Fruit fly (Drosophila melanogaster) whole organism, embryonic: ENCODE results near the gene CG8176.

Experiments
- BEAF-32 ChIP-seq: fragments of 200-800 bp; sonication (Bioruptor generic); optimal IDR thresholded peaks from 3 replicates; lab custom pipeline; 2017; ENCODE audit warnings: missing biosample characterization, missing genetic modification characterization, mild to moderate bottlenecking, moderate library complexity, missing genetic modification reagents
- BtbVII ChIP-seq: fragments of 200-800 bp; sonication (Bioruptor generic); optimal IDR thresholded peaks from 3 replicates; lab custom pipeline; 2017; ENCODE audit warnings: missing biosample characterization, mild to moderate bottlenecking, missing genetic modification characterization
- CG10209 ChIP-seq: fragments of 200-800 bp; sonication (Bioruptor generic); optimal IDR thresholded peaks from 3 replicates; lab custom pipeline; 2017; ENCODE audit warnings: missing biosample characterization, mild to moderate bottlenecking, missing genetic modification characterization, missing genetic modification reagents
- CG10654 ChIP-seq: fragments of 200-800 bp; sonication (Bioruptor generic); optimal IDR thresholded peaks from 2 replicates; lab custom pipeline; 2016; ENCODE audit warnings: missing biosample characterization, missing genetic modification characterization
- CG12659 ChIP-seq: fragments of 200-800 bp; sonication (Bioruptor generic); optimal IDR thresholded peaks from 3 replicates; lab custom pipeline; 2017; ENCODE audit warnings: mild to moderate bottlenecking, missing biosample characterization, missing genetic modification reagents, missing genetic modification characterization
- CG13287 ChIP-seq: fragments of 200-800 bp; sonication (Bioruptor generic); IDR thresholded peaks from 2 replicates; pipeline ENCODE4 v1.3.6; 2022; ENCODE audit warnings: missing biosample characterization, missing genetic modification characterization; ENCODE audit not compliant: partially characterized antibody
- CG14441 ChIP-seq: fragments of 200-800 bp; sonication (Bioruptor generic); IDR thresholded peaks from 2 replicates; pipeline ENCODE4 v1.3.6; 2022; ENCODE audit warnings: missing biosample characterization, missing genetic modification characterization
- CG2712 ChIP-seq: fragments of 200-800 bp; optimal IDR thresholded peaks from 3 replicates; lab custom pipeline; 2019; ENCODE audit warnings: missing biosample characterization, mild to moderate bottlenecking, missing genetic modification characterization, moderate library complexity
- CG30431 ChIP-seq: fragments of 200-800 bp; sonication (Bioruptor generic); optimal IDR thresholded peaks from 2 replicates; lab custom pipeline; 2017; ENCODE audit warnings: missing biosample characterization, missing genetic modification characterization
- CG31224 ChIP-seq: fragments of 200-800 bp; sonication (Bioruptor generic); IDR thresholded peaks from 2 replicates; pipeline ENCODE4 v1.3.6; 2022; ENCODE audit warnings: missing biosample characterization, missing genetic modification characterization
- CG3847 ChIP-seq: fragments of 200-800 bp; sonication (Bioruptor generic); IDR thresholded peaks from 2 replicates; pipeline ENCODE4 v1.3.6; 2022; ENCODE audit warnings: missing biosample characterization, missing genetic modification characterization
- CG5953 ChIP-seq: fragments of 200-800 bp; sonication (Bioruptor generic); IDR thresholded peaks from 2 replicates; pipeline ENCODE4 v1.3.6; 2022; ENCODE audit warnings: missing biosample characterization, missing genetic modification characterization
- CG6254 ChIP-seq: fragments of 200-800 bp; sonication (Bioruptor generic); optimal IDR thresholded peaks from 3 replicates; lab custom pipeline; 2017; ENCODE audit warnings: mild to moderate bottlenecking, missing biosample characterization, missing genetic modification reagents, missing genetic modification characterization
- CG7839 ChIP-seq: fragments of 200-800 bp; sonication (Bioruptor generic); optimal IDR thresholded peaks from 3 replicates; lab custom pipeline; 2018; ENCODE audit warnings: missing biosample characterization, mild to moderate bottlenecking, missing genetic modification characterization, moderate library complexity
- CG7928 ChIP-seq: fragments of 200-800 bp; sonication (Bioruptor generic); optimal IDR thresholded peaks from 2 replicates; lab custom pipeline; 2017; ENCODE audit warnings: missing biosample characterization, mild to moderate bottlenecking, missing genetic modification characterization
- CG8478 ChIP-seq: fragments of >200 bp; optimal IDR thresholded peaks from 2 replicates; lab custom pipeline; 2018
- CHES-1-like ChIP-seq: fragments of 200-800 bp; sonication (Bioruptor generic); optimal IDR thresholded peaks from 2 replicates; lab custom pipeline; 2016; ENCODE audit warnings: missing biosample characterization, missing genetic modification characterization
- D ChIP-seq, 2 experiments: fragments of 200-800 bp in 1 of 2; fragments of >200 bp in 1 of 2; sonication (Bioruptor generic) in 1 of 2; optimal IDR thresholded peaks; 2 replicates in 1 of 2; 3 replicates in 1 of 2; lab custom pipeline; 2017; ENCODE audit warnings: mild to moderate bottlenecking in 1 of 2, missing biosample characterization in 1 of 2, missing genetic modification characterization in 1 of 2, missing genetic modification reagents in 1 of 2
- Dbx ChIP-seq: fragments of 200-800 bp; sonication (Bioruptor generic); IDR thresholded peaks from 3 replicates; pipeline ENCODE4 v1.3.6; 2022; ENCODE audit warnings: missing biosample characterization, missing genetic modification characterization
- Dip3 ChIP-seq: fragments of 200-800 bp; sonication (Bioruptor generic); optimal IDR thresholded peaks from 3 replicates; lab custom pipeline; 2016; ENCODE audit warnings: missing biosample characterization, missing genetic modification characterization
- Gug ChIP-seq: fragments of 200-800 bp; sonication (Bioruptor generic); IDR thresholded peaks from 4 replicates; pipeline ENCODE4 v1.3.6; 2022; ENCODE audit warnings: missing biosample characterization, missing genetic modification characterization
- HLH4C ChIP-seq: fragments of 200-800 bp; sonication (Bioruptor generic); IDR thresholded peaks from 3 replicates; pipeline ENCODE4 v1.3.6; 2022; ENCODE audit warnings: missing biosample characterization, missing genetic modification characterization; ENCODE audit not compliant: partially characterized antibody
- Hr51 ChIP-seq, 2 experiments: fragments of 200-800 bp; sonication (Bioruptor generic); optimal IDR thresholded peaks; 2 replicates in 1 of 2; 3 replicates in 1 of 2; lab custom pipeline; 2016 to 2018; ENCODE audit warnings: missing biosample characterization in 2 of 2, missing genetic modification characterization in 2 of 2, mild to moderate bottlenecking in 1 of 2, moderate library complexity in 1 of 2
- Hr78 ChIP-seq, 2 experiments: fragments of 200-800 bp in 1 of 2; fragments of >200 bp in 1 of 2; sonication (Bioruptor generic) in 1 of 2; optimal IDR thresholded peaks; 2 replicates each; lab custom pipeline; 2017 to 2019; ENCODE audit warnings: missing biosample characterization in 2 of 2, missing genetic modification characterization in 2 of 2, mild to moderate bottlenecking in 1 of 2, moderate library complexity in 1 of 2
- Lim3 ChIP-seq: fragments of 200-800 bp; sonication (Bioruptor generic); IDR thresholded peaks from 2 replicates; pipeline ENCODE4 v1.3.6; 2022; ENCODE audit warnings: missing biosample characterization, missing genetic modification characterization
- MBD-R2 ChIP-seq: fragments of 200-800 bp; sonication (Bioruptor generic); IDR thresholded peaks from 2 replicates; pipeline ENCODE4 v1.3.6; 2022; ENCODE audit warnings: missing biosample characterization, missing genetic modification characterization
- az2 ChIP-seq: fragments of 200-800 bp; sonication (Bioruptor generic); optimal IDR thresholded peaks from 3 replicates; lab custom pipeline; 2016; ENCODE audit warnings: missing biosample characterization, missing genetic modification characterization
- br ChIP-seq: fragments of >200 bp; optimal IDR thresholded peaks from 2 replicates; lab custom pipeline; 2017
- bsh ChIP-seq, 2 experiments: fragments of 200-800 bp; sonication (Bioruptor generic); optimal IDR thresholded peaks; 2 replicates each; lab custom pipeline; 2017 to 2018; ENCODE audit warnings: mild to moderate bottlenecking in 2 of 2, missing biosample characterization in 2 of 2, missing genetic modification characterization in 2 of 2, moderate library complexity in 1 of 2
- dan ChIP-seq: fragments of 200-800 bp; sonication (Bioruptor generic); IDR thresholded peaks from 2 replicates; pipeline ENCODE4 v1.3.6; 2022; ENCODE audit warnings: missing biosample characterization, missing genetic modification characterization
- dpn ChIP-seq, 2 experiments: fragments of 200-800 bp; sonication (Bioruptor generic); optimal IDR thresholded peaks; 3 replicates each; lab custom pipeline; 2016; ENCODE audit warnings: missing biosample characterization in 2 of 2, missing genetic modification characterization in 2 of 2
- dysf ChIP-seq: fragments of 200-800 bp; sonication (Bioruptor generic); IDR thresholded peaks from 3 replicates; pipeline ENCODE4 v1.3.6; 2022; ENCODE audit warnings: missing biosample characterization, missing genetic modification characterization
- emc ChIP-seq: fragments of 200-800 bp; sonication (Bioruptor generic); optimal IDR thresholded peaks from 2 replicates; lab custom pipeline; 2016; ENCODE audit warnings: missing biosample characterization, missing genetic modification characterization
- fu2 ChIP-seq: fragments of 200-800 bp; sonication (Bioruptor generic); optimal IDR thresholded peaks from 2 replicates; lab custom pipeline; 2016; ENCODE audit warnings: missing biosample characterization, missing genetic modification characterization
- gro ChIP-seq: fragments of 200-800 bp; sonication (Bioruptor generic); optimal IDR thresholded peaks from 2 replicates; lab custom pipeline; 2016; ENCODE audit warnings: missing biosample characterization, missing genetic modification characterization
- gt ChIP-seq: fragments of 200-800 bp; sonication (Bioruptor generic); IDR thresholded peaks from 2 replicates; pipeline ENCODE4 v1.3.6; 2022; ENCODE audit warnings: missing biosample characterization, missing genetic modification characterization
- jing ChIP-seq: fragments of 200-800 bp; sonication (Bioruptor generic); optimal IDR thresholded peaks from 2 replicates; lab custom pipeline; 2018; ENCODE audit warnings: missing biosample characterization, mild to moderate bottlenecking, missing genetic modification characterization
- jumu ChIP-seq: fragments of 200-800 bp; sonication (Bioruptor generic); optimal IDR thresholded peaks from 3 replicates; lab custom pipeline; 2016; ENCODE audit warnings: missing biosample characterization, missing genetic modification characterization
- lbe ChIP-seq: fragments of 200-800 bp; sonication (Bioruptor generic); optimal IDR thresholded peaks from 2 replicates; lab custom pipeline; 2016; ENCODE audit warnings: missing biosample characterization, mild to moderate bottlenecking, missing genetic modification characterization
- luna ChIP-seq: fragments of 200-800 bp; sonication (Bioruptor generic); optimal IDR thresholded peaks from 2 replicates; lab custom pipeline; 2016; ENCODE audit warnings: missing biosample characterization, missing genetic modification characterization
- peb ChIP-seq: fragments of 200-800 bp; sonication (Bioruptor generic); IDR thresholded peaks from 2 replicates; pipeline ENCODE4 v1.3.6; 2022; ENCODE audit warnings: missing biosample characterization, missing genetic modification characterization
- row ChIP-seq: fragments of 200-800 bp; sonication (Bioruptor generic); IDR thresholded peaks from 3 replicates; pipeline ENCODE4 v1.3.6; 2022; ENCODE audit warnings: missing biosample characterization, missing genetic modification characterization
- scrt ChIP-seq: fragments of 200-800 bp; sonication (Bioruptor generic); optimal IDR thresholded peaks from 2 replicates; lab custom pipeline; 2018; ENCODE audit warnings: missing biosample characterization, mild to moderate bottlenecking, missing genetic modification characterization, moderate library complexity
- sim ChIP-seq: fragments of 200-800 bp; sonication (Bioruptor generic); IDR thresholded peaks from 2 replicates; pipeline ENCODE4 v1.3.6; 2022; ENCODE audit warnings: missing biosample characterization, missing genetic modification characterization
- sisA ChIP-seq: fragments of 200-800 bp; sonication (Bioruptor generic); IDR thresholded peaks from 2 replicates; pipeline ENCODE4 v1.3.6; 2022; ENCODE audit warnings: missing biosample characterization, missing genetic modification characterization
- toy ChIP-seq: fragments of 200-800 bp; sonication (Bioruptor generic); IDR thresholded peaks from 2 replicates; pipeline ENCODE4 v1.3.6; 2022; ENCODE audit warnings: missing biosample characterization, missing genetic modification characterization
- vfl ChIP-seq: fragments of 200-800 bp; sonication (Bioruptor generic); optimal IDR thresholded peaks from 2 replicates; lab custom pipeline; 2016; ENCODE audit warnings: missing biosample characterization, missing genetic modification characterization
- vnd ChIP-seq: fragments of 200-800 bp; sonication (Bioruptor generic); IDR thresholded peaks from 3 replicates; pipeline ENCODE4 v1.3.6; 2022; ENCODE audit warnings: missing biosample characterization, missing genetic modification characterization; ENCODE audit not compliant: partially characterized antibody
- wdn ChIP-seq: fragments of 200-800 bp; sonication (Bioruptor generic); IDR thresholded peaks from 2 replicates; pipeline ENCODE4 v1.3.6; 2022; ENCODE audit warnings: missing biosample characterization, missing genetic modification characterization
- zen ChIP-seq: fragments of 200-800 bp; sonication (Bioruptor generic); optimal IDR thresholded peaks from 3 replicates; lab custom pipeline; 2018; ENCODE audit warnings: missing biosample characterization, mild to moderate bottlenecking, missing genetic modification characterization, moderate library complexity

CG8176 gene

DNA sequence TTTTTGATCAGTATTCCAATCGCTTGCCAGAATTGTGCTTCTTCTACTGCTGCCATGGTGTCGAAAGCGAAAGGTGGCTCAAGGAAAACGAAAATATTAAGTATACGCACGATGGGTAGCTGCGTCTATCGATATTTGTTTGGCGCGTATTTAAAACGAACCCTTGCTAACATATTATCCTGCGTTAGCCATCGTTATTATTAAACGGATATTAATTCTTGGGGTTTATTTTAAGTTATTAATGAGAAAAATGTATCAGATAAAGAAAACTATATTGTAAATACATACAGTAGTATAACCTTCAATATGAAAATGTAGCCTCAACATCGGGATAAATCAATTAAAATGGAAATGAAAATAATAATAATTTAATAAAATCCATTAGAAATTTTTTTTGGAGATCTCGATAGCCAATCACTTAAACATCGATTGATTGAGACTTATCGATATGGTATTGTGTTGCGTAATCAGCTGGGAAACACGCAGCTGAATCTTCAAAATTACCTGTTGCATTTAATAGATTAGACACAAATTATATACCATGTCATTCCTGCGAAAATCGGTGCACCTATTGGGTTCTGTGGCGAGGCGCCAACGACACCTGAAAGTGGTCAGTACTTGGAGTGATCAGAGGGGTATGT, 39.6 kb downstream of the CG8176 start, which contains the start of the genes CG9386 and BckdhA (continued):
- peak; percentile 59 to 64 for TF ChIP-seq dpn (GFP tag; optimal IDR thresholded peaks at IDR 0.05; lab: Kevin White, UChicago)
- no peak for TF ChIP-seq toy (GFP tag; lab: Robert Waterston, UW)
- no peak for TF ChIP-seq CG5953 (GFP tag; lab: Robert Waterston, UW)
- peak; percentile 5 for TF ChIP-seq zen (tag; lab: Kevin White, UChicago)
- TF ChIP-seq az2 (GFP tag; lab: Kevin White, UChicago), result peak; percentile 37
- TF ChIP-seq vnd (GFP tag; lab: Robert Waterston, UW), result peak; percentile 64
- TF ChIP-seq vfl (GFP tag; lab: Kevin White, UChicago), result peak; percentile 34
- TF ChIP-seq emc (GFP tag; lab: Kevin White, UChicago), result no peak
- TF ChIP-seq fu2 (GFP tag; lab: Kevin White, UChicago), result peak; percentile 46
- TF ChIP-seq CG30431 (GFP tag; lab: Kevin White, UChicago), result no peak
- TF ChIP-seq sisA, result no peak
- TF ChIP-seq BtbVII (GFP tag; lab: Kevin White, UChicago), result no peak
- no peak for TF ChIP-seq wdn (GFP tag; lab: Robert Waterston, UW)
- no peak for TF ChIP-seq Lim3
- no peak for TF ChIP-seq CG6254 (GFP tag; lab: Kevin White, UChicago)
- TF ChIP-seq gt (GFP tag; lab: Robert Waterston, UW), result no peak
- TF ChIP-seq CG2712, result peak; percentile 64
- peak in 1 of 2 experiments; percentile 15 for TF ChIP-seq bsh (GFP tag; optimal IDR thresholded peaks at IDR 0.05; lab: Kevin White, UChicago)
- TF ChIP-seq CG13287 (GFP tag; lab: Robert Waterston, UW), result peak; percentile 77
- no peak for TF ChIP-seq CG8478 (lab: Kevin White, UChicago)
- no peak for TF ChIP-seq D (optimal IDR thresholded peaks at IDR 0.05; lab: Kevin White, UChicago)
- no peak for TF ChIP-seq D (GFP tag; optimal IDR thresholded peaks at IDR 0.05; lab: Kevin White, UChicago)
- peak in 1 of 2 experiments; percentile 19 for TF ChIP-seq Hr51 (GFP tag; optimal IDR thresholded peaks at IDR 0.05; lab: Kevin White, UChicago)
- TF ChIP-seq dan, result no peak
- peak; percentile 61 for TF ChIP-seq CHES-1-like (GFP tag; lab: Kevin White, UChicago)
- TF ChIP-seq row, result peak; percentile 80
- no peak for TF ChIP-seq sim (GFP tag; lab: Robert Waterston, UW)
- no peak for TF ChIP-seq CG3847 (GFP tag; lab: Robert Waterston, UW)
- peak; percentile 30 for TF ChIP-seq jumu (GFP tag; lab: Kevin White, UChicago)
- TF ChIP-seq CG10209 (GFP tag; lab: Kevin White, UChicago), result peak; percentile 32
- peak; percentile 63 for TF ChIP-seq Dip3
- 0 out of 3 replicates have a peak, but pooled peaks have one; percentile 32 for TF ChIP-seq dysf (GFP tag; lab: Robert Waterston, UW)
- TF ChIP-seq BEAF-32 (GFP tag; lab: Kevin White, UChicago), result peak; percentile 84
- TF ChIP-seq CG12659, result peak; percentile 66
- TF ChIP-seq jing (GFP tag; lab: Kevin White, UChicago), result no peak
- peak; percentile 61; the same call in 2 of the 4 replicates for TF ChIP-seq Gug (GFP tag; lab: Robert Waterston, UW)
- peak; percentile 55 for TF ChIP-seq CG14441 (GFP tag; lab: Robert Waterston, UW)
- peak; percentile 74 for TF ChIP-seq HLH4C (GFP tag; lab: Robert Waterston, UW)
- TF ChIP-seq Hr78 (GFP tag; optimal IDR thresholded peaks at IDR 0.05; lab: Kevin White, UChicago), result no peak
- TF ChIP-seq scrt, result peak; percentile 49
- TF ChIP-seq CG7928, result no peak
- no peak for TF ChIP-seq br (lab: Kevin White, UChicago)
- 0 out of 2 replicates have a peak, but pooled peaks have one; percentile 38 for TF ChIP-seq peb
- TF ChIP-seq CG10654 (GFP tag; lab: Kevin White, UChicago), result peak; percentile 45
- TF ChIP-seq CG31224 (GFP tag; lab: Robert Waterston, UW), result no peak
- TF ChIP-seq MBD-R2 (GFP tag; lab: Robert Waterston, UW), result peak; percentile 49
- peak; percentile 45 for TF ChIP-seq gro (GFP tag; lab: Kevin White, UChicago)
- TF ChIP-seq lbe (GFP tag; lab: Kevin White, UChicago), result no peak
- TF ChIP-seq luna (GFP tag; lab: Kevin White, UChicago), result no peak
- TF ChIP-seq Dbx (GFP tag; lab: Robert Waterston, UW), result peak; percentile 53; the same call in 2 of the 3 replicates
- peak; percentile 59 for TF ChIP-seq CG7839 (tag; lab: Kevin White, UChicago)
